Fruit fly (Drosophila melanogaster): Measurements from ENCODE around the gene Pdss2.
A peak's percentile ranks its signal among the peaks of the same experiment; 100 is the strongest.

Pdss2 gene

dm6 chr3L:21027657-21028255 is at the start of gene Pdss2:
Gene Pdss2 (plus strand): TSS chr3L:21027915.
- peak; percentile 30 for TF ChIP-seq noc (tag; optimal IDR thresholded peaks at IDR 0.05)

DNA sequence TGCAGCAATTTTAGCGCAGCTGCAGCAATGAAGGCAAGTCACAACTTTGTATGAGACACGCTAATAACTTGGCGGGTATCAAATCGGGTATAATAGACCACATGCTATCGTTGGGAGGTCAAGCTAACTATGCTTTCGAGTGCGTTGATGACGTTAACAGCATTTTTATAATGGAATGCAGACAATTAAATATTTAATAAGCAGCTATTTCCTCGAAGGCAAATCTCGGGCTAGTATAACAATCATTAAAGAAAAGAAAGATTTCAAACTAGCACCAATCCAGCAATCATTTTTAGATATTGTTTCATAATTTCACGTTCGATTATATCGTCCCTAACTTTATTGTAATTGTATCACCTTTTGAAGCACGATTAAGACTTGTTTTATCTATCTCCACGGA is 47.2 kb upstream of the Pdss2 start:
- TF ChIP-seq noc (tag; optimal IDR thresholded peaks at IDR 0.05), result no peak

DNA sequence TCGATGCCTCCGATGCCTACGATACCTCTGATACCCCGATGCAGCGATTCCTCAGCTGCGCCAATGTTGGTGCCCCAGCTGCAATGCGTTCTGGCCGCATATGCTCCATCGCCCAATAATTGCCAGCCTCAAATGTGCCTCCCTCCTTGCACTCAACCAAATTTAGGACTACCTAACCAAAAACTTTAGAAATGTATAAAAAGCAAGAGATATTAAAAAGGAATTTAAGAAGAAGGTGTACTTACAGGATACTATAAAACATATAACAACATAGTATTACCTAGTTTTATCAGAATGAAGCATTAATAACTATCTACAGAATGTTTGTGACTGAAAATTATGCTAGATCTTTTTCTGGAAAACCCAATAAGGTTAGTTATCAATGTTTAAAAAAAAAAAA is 46.0 kb upstream of the Pdss2 start:
- no peak for TF ChIP-seq noc (tag; optimal IDR thresholded peaks at IDR 0.05)

dm6 chr3L:20982544-20982943 is 45.2 kb upstream of the Pdss2 start:
- TF ChIP-seq noc (tag; optimal IDR thresholded peaks at IDR 0.05), result no peak

- no peak for TF ChIP-seq noc (tag; optimal IDR thresholded peaks at IDR 0.05)
Measured at dm6 chr3L:20983309-20983708, 44.4 kb upstream of the Pdss2 start.

DNA sequence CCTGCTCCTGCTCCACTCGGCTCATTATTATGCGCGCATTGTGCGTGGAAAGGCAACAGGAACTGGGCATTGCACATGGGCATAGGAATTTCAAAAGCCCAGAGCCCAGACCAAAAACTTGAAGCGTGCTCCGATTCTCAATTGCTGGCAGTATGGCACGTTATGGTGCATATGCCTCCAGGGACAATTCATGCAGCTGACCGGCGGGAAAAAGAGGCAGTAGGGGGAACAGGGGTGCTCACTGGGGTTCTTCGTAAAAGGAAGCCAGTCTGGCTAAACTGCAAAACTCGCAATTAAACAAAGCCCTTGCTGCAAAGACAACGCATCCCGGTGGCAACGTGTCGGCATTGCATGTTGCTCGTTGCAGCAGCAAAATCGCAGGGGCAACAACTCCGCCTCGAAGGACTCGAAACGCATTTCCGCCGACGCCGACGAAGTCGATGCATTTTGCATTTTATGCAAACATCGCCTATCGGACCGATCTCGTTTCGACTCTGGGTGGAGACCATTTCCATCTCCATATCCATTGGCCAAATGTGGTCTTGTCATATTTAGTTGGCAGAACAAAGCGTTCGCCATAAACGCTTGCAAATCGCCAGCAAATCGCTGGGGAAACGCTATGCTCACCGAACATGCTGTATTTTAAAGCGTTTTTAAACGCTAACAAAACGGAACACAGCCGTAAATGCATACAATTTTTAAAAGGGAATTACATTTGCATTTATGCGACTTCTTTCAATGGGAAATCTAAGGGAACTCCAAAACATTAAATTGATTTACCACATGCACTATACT is 43.1 kb upstream of the Pdss2 start:
- TF ChIP-seq noc (tag; optimal IDR thresholded peaks at IDR 0.05), result no peak

dm6 chr3L:20986929-20987363 is 40.8 kb upstream of the Pdss2 start:
- TF ChIP-seq noc (tag; optimal IDR thresholded peaks at IDR 0.05), result no peak

DNA sequence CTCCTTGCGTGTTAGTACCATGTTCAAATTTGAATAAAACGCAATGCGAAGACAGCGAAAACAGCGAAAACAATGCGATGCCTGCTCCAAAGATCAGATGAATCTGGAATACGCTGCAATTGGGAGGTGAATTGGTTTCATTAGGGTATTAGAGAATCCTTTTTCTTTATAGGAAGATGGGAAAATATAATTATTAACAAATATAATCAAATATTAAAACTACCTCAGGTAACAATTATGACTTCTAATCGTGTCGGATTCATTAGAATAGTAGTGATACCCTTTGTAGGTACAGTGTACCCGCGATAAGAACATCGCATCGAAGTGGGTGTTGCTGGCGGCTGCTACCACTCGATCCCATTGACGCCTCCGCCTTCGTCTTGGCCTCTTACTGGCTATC is 39.8 kb upstream of the Pdss2 start:
- TF ChIP-seq noc (tag; optimal IDR thresholded peaks at IDR 0.05), result no peak

DNA sequence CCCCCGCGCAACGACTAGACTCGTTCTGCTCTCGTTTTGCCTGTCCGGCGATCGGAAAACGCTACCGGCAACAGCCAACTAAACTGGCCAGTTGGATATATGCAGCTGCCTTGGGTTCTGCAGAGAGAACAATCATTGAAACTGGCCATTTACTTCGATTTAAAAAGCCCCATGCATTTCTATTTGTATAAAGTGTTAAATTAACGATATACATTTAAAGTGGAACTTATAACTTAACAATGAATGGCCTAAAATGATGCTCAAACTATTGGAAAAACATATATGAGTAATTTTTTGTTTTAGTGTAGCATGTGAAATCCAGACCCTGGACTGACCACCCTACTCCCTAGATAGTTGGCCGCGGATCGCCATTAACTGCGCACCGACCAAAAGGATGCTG is 38.9 kb upstream of the Pdss2 start:
- no peak for TF ChIP-seq noc (tag; optimal IDR thresholded peaks at IDR 0.05)

DNA sequence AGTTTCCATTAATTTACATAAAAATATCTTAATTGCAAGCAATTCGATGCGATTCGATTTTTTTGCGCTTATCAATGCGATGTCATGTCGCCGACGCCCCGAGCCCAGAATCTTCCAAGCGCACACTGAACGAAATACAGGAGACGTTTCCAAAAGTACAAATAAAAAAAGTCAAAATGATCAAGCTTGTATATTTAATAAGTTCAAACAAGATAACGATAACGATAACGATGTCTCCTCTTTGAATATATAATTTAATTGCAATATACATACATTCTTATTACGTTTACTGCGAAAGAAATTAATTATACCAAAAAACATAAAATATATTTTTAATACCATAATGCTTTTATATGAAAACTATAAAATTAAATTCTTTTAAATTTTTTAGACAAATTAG is 37.5 kb upstream of the Pdss2 start:
- TF ChIP-seq noc (tag; optimal IDR thresholded peaks at IDR 0.05), result no peak

dm6 chr3L:20991373-20991772 is 36.3 kb upstream of the Pdss2 start, which contains the start of gene CG12984:
Gene CG12984 (plus strand): TSS chr3L:20991673.
- no peak for TF ChIP-seq noc (tag; optimal IDR thresholded peaks at IDR 0.05)

DNA sequence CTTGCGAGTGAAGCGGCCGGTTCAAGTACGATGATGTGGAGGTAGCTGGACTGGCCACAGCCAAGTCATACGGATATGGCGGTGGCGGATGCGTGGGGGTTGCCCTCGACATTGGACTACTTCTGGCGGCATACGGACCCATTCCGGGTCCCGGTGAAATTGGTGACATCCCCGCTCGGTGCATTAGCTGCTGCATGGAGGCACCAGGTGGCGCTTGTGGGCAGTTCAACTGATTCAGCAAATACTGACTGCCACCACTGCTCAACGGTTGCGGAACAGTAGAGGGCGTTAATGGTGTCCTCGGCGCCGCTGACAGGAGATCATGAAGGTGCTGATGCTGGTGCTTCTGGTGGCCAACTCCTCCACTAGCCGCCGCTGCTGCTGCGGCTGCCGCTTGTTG is 28.1 kb upstream of the Pdss2 start:
- no peak for TF ChIP-seq noc (tag; optimal IDR thresholded peaks at IDR 0.05)

DNA sequence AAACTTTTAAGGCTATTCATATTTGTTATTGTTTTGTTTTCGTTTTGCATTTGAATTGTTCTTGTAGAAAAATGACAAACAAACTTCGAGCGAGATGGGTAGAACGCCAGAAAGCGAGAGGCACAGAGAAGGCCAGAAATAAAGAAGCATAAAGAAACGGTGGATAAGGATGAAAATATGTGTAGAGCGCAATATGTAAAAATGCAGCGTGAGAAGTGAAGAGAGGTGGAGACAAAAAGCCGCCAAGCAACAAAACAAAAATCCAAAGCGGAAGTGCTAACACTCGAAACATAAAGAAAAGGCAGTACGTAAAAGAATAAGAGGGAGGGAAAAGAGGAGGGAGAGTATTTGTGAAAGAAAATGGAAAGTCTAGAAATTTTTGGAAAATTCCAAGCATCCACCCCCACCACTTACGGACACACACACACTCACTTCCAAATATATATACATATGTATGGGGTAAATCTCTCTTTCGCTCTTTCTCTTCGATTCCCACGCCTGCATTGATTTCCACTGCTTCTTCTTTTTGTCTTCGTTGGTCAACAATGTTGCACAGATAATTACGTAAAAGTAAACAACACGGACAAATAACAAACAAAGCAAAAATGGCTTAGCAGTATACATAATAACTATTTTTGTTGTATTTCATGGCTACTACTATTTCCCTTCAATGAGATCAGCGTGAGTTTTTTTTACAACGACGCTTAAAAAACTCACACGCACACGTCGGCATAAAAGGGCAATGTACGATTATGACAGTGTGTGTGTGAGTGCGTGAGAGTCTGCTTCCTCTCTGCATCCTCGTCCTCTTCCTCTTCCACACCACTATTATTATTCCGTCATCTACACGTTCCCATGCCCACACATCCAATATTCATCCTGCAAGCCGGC is 20.1 kb upstream of the Pdss2 start:
- no peak for TF ChIP-seq noc (tag; optimal IDR thresholded peaks at IDR 0.05)

DNA sequence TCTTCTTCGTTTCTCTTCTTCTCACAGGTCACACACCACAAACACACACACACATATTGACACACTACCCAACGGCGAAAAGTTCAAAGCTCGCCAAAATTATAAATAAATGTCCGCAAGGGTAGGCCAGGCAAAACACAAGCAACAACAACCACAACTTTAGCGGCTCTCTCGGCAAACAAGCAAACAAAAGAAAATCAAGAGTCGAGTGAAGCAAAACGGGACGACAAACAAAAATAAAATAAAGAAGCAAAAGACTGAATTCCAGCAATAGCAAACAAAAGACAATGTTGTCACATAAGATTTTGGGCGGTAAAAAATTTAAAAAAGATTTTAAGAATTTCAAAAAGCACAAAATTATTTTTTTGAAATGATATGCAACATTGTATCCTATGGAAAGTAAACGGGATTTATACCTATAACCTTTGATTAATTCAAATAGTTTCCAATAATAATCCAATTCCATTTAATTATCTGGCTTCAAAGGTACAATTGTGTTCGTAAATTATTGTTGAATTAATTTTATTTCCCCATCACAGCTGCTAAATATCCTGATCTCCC is 19.4 kb upstream of the Pdss2 start:
- no peak for TF ChIP-seq noc (tag; optimal IDR thresholded peaks at IDR 0.05)

DNA sequence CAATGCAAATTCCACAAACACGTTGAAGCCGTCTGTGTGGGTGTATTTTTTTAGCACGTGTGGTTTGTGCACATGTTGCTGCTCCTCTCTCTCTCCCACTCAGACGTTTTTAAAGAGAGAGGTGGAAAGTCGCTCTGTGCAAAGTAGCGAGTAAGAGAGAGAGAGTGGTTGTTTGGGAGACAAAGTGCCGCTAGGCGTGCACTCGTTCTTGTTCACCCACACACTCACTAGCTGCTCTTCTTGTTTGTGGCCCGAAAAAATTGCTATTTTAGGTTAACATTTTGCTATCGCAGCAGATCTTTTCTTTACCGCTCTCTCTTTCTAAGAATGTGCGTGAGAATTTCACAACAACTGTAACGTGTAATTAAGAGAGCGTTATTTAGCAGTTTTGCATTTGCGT is 18.8 kb upstream of the Pdss2 start:
- TF ChIP-seq noc (tag; optimal IDR thresholded peaks at IDR 0.05), result no peak

Data from whole organism, larva.